Worm (Caenorhabditis elegans) whole organism, midembryonic: Measurements from ENCODE around the gene csr-1.

Experiments
- T22C8.4 ChIP-seq: fragments of 200-800 bp; sonication (Bioruptor generic); IDR thresholded peaks from 2 replicates; pipeline ENCODE4 v1.3.6; 2022; ENCODE audit warnings: missing genetic modification characterization, missing compliant biosample characterization
- cog-1 ChIP-seq: sonication (generic microtip); optimal IDR thresholded peaks from 2 replicates; lab custom pipeline; 2016; ENCODE audit warnings: missing genetic modification characterization, missing compliant biosample characterization
- flt-1 ChIP-seq: fragments of 200-800 bp; sonication (Bioruptor generic); IDR thresholded peaks from 2 replicates; pipeline ENCODE4 v1.3.6; 2022; ENCODE audit warnings: missing genetic modification characterization, missing compliant biosample characterization
- klf-2 ChIP-seq: fragments of 200-800 bp; sonication (Bioruptor generic); conservative IDR thresholded peaks from 2 replicates; pipeline ENCODE4 v1.3.6; 2022; ENCODE audit warnings: missing genetic modification reagents, missing genetic modification characterization, missing compliant biosample characterization
- med-1 ChIP-seq: sonication (generic microtip); optimal IDR thresholded peaks from 2 replicates; lab custom pipeline; 2017; ENCODE audit warnings: missing genetic modification characterization, mild to moderate bottlenecking, missing compliant biosample characterization, antibody characterized with exemption, missing genetic modification reagents; ENCODE audit not compliant: insufficient read depth
- ref-1 ChIP-seq: fragments of 200-800 bp; sonication (Bioruptor generic); conservative IDR thresholded peaks from 2 replicates; pipeline ENCODE4 v1.3.6; 2022; ENCODE audit warnings: missing genetic modification reagents, missing genetic modification characterization, missing compliant biosample characterization
- tab-1 ChIP-seq: fragments of 200-800 bp; sonication (Bioruptor generic); IDR thresholded peaks from 2 replicates; pipeline ENCODE4 v1.3.6; 2022; ENCODE audit warnings: missing genetic modification characterization, missing compliant biosample characterization
- ztf-23 ChIP-seq: fragments of 200-800 bp; sonication (Bioruptor generic); IDR thresholded peaks from 2 replicates; pipeline ENCODE4 v1.3.6; 2022; ENCODE audit warnings: missing genetic modification reagents, missing genetic modification characterization, missing compliant biosample characterization
- ztf-29 ChIP-seq: fragments of 200-800 bp; sonication (Bioruptor generic); IDR thresholded peaks from 2 replicates; pipeline ENCODE4 v1.3.6; 2022; ENCODE audit warnings: missing genetic modification reagents, missing genetic modification characterization, missing compliant biosample characterization

DNA sequence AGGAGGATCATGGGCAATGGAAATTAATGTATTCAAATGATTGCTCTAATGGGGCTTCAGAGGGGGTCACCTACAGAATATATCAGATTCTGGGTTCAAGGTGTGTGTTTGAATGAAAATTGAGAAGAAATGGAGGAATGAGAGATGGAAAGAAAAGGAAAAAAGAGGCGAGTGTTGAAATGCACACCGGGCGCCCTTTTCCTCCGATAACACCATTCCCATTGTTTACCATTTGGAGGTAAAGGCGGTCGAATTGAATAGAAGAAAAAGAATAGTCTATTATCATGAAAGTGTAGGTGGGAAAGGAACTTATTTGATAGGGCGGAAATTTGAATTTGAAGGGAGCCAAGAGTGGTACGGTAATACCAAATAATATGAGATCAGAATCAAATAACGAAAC is 48.3 kb downstream of the csr-1 start:
- TF ChIP-seq ztf-23 (GFP tag; lab: Robert Waterston, UW), result no peak
- no peak for TF ChIP-seq ref-1 (GFP tag; lab: Robert Waterston, UW)
- no peak for TF ChIP-seq klf-2 (GFP tag; lab: Robert Waterston, UW)
- no peak for TF ChIP-seq flt-1 (GFP tag; lab: Robert Waterston, UW)
- TF ChIP-seq T22C8.4 (GFP tag; lab: Robert Waterston, UW), result no peak
- no peak for TF ChIP-seq tab-1
- no peak for TF ChIP-seq med-1 (GFP tag; lab: Kevin White, UChicago)
- no peak for TF ChIP-seq ztf-29 (GFP tag; lab: Robert Waterston, UW)
- TF ChIP-seq cog-1 (tag; lab: Kevin White, UChicago), result no peak
